Fruit fly (Drosophila melanogaster) whole organism, embryonic: ENCODE measurements around the gene CG46523.

Experiments used
- Abd-B ChIP-seq: fragments of 200-800 bp; sonication (Bioruptor generic); optimal IDR thresholded peaks from 2 replicates; lab custom pipeline; 2018; ENCODE audit warnings: missing biosample characterization, mild to moderate bottlenecking, missing genetic modification characterization, moderate library complexity
- Atf6 ChIP-seq: fragments of 200-800 bp; sonication (Bioruptor generic); IDR thresholded peaks from 2 replicates; pipeline ENCODE4 v1.3.6; 2022; ENCODE audit warnings: missing biosample characterization, missing genetic modification characterization
- Awh ChIP-seq: fragments of 200-800 bp; sonication (Bioruptor generic); IDR thresholded peaks from 2 replicates; pipeline ENCODE4, ENCODE4 v1.3.6; 2022; ENCODE audit warnings: missing biosample characterization, missing genetic modification characterization
- BEAF-32 ChIP-seq: fragments of 200-800 bp; sonication (Bioruptor generic); optimal IDR thresholded peaks from 3 replicates; lab custom pipeline; 2017; ENCODE audit warnings: missing biosample characterization, missing genetic modification characterization, mild to moderate bottlenecking, moderate library complexity, missing genetic modification reagents
- CG10565 ChIP-seq: fragments of 200-800 bp; sonication (Bioruptor generic); optimal IDR thresholded peaks from 3 replicates; lab custom pipeline; 2016; ENCODE audit warnings: missing biosample characterization, mild to moderate bottlenecking, missing genetic modification characterization
- CG10979 ChIP-seq: fragments of 200-800 bp; sonication (Bioruptor generic); optimal IDR thresholded peaks from 2 replicates; lab custom pipeline; 2018; ENCODE audit warnings: missing biosample characterization, mild to moderate bottlenecking, missing genetic modification characterization, moderate library complexity
- CG11093 ChIP-seq: fragments of 200-800 bp; sonication (Bioruptor generic); IDR thresholded peaks from 3 replicates; pipeline ENCODE4 v1.3.6; 2022; ENCODE audit warnings: missing biosample characterization, missing genetic modification characterization
- CG11247 ChIP-seq: fragments of 200-800 bp; sonication (Bioruptor generic); IDR thresholded peaks from 2 replicates; pipeline ENCODE4 v1.3.6; 2022; ENCODE audit warnings: missing biosample characterization, missing genetic modification characterization
- CG13424 ChIP-seq: fragments of 200-800 bp; sonication (Bioruptor generic); optimal IDR thresholded peaks from 2 replicates; lab custom pipeline; 2019; ENCODE audit warnings: missing biosample characterization, mild to moderate bottlenecking, missing genetic modification characterization, moderate library complexity
- CG14710 ChIP-seq: fragments of 200-800 bp; sonication (Bioruptor generic); optimal IDR thresholded peaks from 3 replicates; lab custom pipeline; 2019; ENCODE audit warnings: missing biosample characterization, mild to moderate bottlenecking, missing genetic modification characterization, moderate library complexity
- CG14860 ChIP-seq: fragments of 200-800 bp; sonication (Bioruptor generic); IDR thresholded peaks from 3 replicates; pipeline ENCODE4 v1.3.6; 2022; ENCODE audit warnings: missing biosample characterization, missing genetic modification characterization; ENCODE audit not compliant: partially characterized antibody
- CG1602 ChIP-seq: fragments of 200-800 bp; sonication (Bioruptor generic); optimal IDR thresholded peaks from 3 replicates; lab custom pipeline; 2016; ENCODE audit warnings: missing biosample characterization, missing genetic modification characterization
- CG18764 ChIP-seq: fragments of 200-800 bp; sonication (Bioruptor generic); optimal IDR thresholded peaks from 3 replicates; lab custom pipeline; 2016; ENCODE audit warnings: missing biosample characterization, missing genetic modification characterization
- CG2199 ChIP-seq: fragments of 200-800 bp; sonication (Bioruptor generic); IDR thresholded peaks from 3 replicates; pipeline ENCODE4 v1.3.6; 2022; ENCODE audit warnings: missing biosample characterization, missing genetic modification characterization
- CG3065 ChIP-seq: fragments of 200-800 bp; sonication (Bioruptor generic); optimal IDR thresholded peaks from 2 replicates; lab custom pipeline; 2016; ENCODE audit warnings: missing biosample characterization, missing genetic modification characterization
- CG3726 ChIP-seq: fragments of 200-800 bp; sonication (Bioruptor generic); IDR thresholded peaks from 3 replicates; pipeline ENCODE4, ENCODE4 v1.3.6; 2022; ENCODE audit warnings: missing biosample characterization, missing genetic modification characterization
- CG4424 ChIP-seq: fragments of 200-800 bp; sonication (Bioruptor generic); optimal IDR thresholded peaks from 3 replicates; lab custom pipeline; 2016; ENCODE audit warnings: missing biosample characterization, missing genetic modification characterization
- CG6765 ChIP-seq: fragments of 200-800 bp; sonication (Bioruptor generic); optimal IDR thresholded peaks from 3 replicates; lab custom pipeline; 2017; ENCODE audit warnings: missing biosample characterization, mild to moderate bottlenecking, missing genetic modification characterization
- CG8924 ChIP-seq: fragments of 200-800 bp; optimal IDR thresholded peaks from 3 replicates; lab custom pipeline; 2019; ENCODE audit warnings: missing biosample characterization, mild to moderate bottlenecking, missing genetic modification characterization, moderate library complexity
- CG9797 ChIP-seq: fragments of 200-800 bp; sonication (Bioruptor generic); optimal IDR thresholded peaks from 3 replicates; lab custom pipeline; 2018; ENCODE audit warnings: missing biosample characterization, mild to moderate bottlenecking, missing genetic modification characterization
- D ChIP-seq, 2 experiments: fragments of 200-800 bp in 1 of 2; fragments of >200 bp in 1 of 2; sonication (Bioruptor generic) in 1 of 2; optimal IDR thresholded peaks; 2 replicates in 1 of 2; 3 replicates in 1 of 2; lab custom pipeline; 2017; ENCODE audit warnings: mild to moderate bottlenecking in 1 of 2, missing biosample characterization in 1 of 2, missing genetic modification characterization in 1 of 2, missing genetic modification reagents in 1 of 2
- Dfd ChIP-seq, 2 experiments: fragments of >200 bp; optimal IDR thresholded peaks; 2 replicates each; lab custom pipeline; 2017; ENCODE audit warnings: missing biosample characterization in 2 of 2, missing genetic modification characterization in 2 of 2
- Gsc ChIP-seq: fragments of 200-800 bp; sonication (Bioruptor generic); IDR thresholded peaks from 2 replicates; pipeline ENCODE4 v1.3.6; 2022; ENCODE audit warnings: missing biosample characterization, missing genetic modification characterization
- Max ChIP-seq: fragments of 200-800 bp; sonication (Bioruptor generic); optimal IDR thresholded peaks from 2 replicates; lab custom pipeline; 2016; ENCODE audit warnings: missing biosample characterization, mild to moderate bottlenecking, missing genetic modification characterization
- Meics ChIP-seq: fragments of 200-800 bp; sonication (Bioruptor generic); optimal IDR thresholded peaks from 2 replicates; lab custom pipeline; 2017; ENCODE audit warnings: missing biosample characterization, mild to moderate bottlenecking, missing genetic modification characterization
- NK7.1 ChIP-seq: fragments of 200-800 bp; sonication (Bioruptor generic); optimal IDR thresholded peaks from 3 replicates; lab custom pipeline; 2016; ENCODE audit warnings: missing biosample characterization, missing genetic modification characterization
- Rx ChIP-seq: fragments of 200-800 bp; sonication (Bioruptor generic); IDR thresholded peaks from 2 replicates; pipeline ENCODE4 v1.3.6; 2022; ENCODE audit warnings: missing biosample characterization, missing genetic modification characterization
- amos ChIP-seq: fragments of 200-800 bp; sonication (Bioruptor generic); IDR thresholded peaks from 2 replicates; pipeline ENCODE4 v1.3.6; 2022; ENCODE audit warnings: missing biosample characterization, missing genetic modification characterization; ENCODE audit not compliant: partially characterized antibody
- ase ChIP-seq: fragments of 200-800 bp; sonication (Bioruptor generic); IDR thresholded peaks from 3 replicates; pipeline ENCODE4 v1.3.6; 2022; ENCODE audit warnings: missing biosample characterization, missing genetic modification characterization
- bowl ChIP-seq: fragments of 200-800 bp; sonication (Bioruptor generic); IDR thresholded peaks from 2 replicates; pipeline ENCODE4 v1.3.6; 2022; ENCODE audit warnings: missing biosample characterization, missing genetic modification characterization
- br ChIP-seq: fragments of >200 bp; optimal IDR thresholded peaks from 2 replicates; lab custom pipeline; 2017
- btn ChIP-seq: fragments of 200-800 bp; sonication (Bioruptor generic); optimal IDR thresholded peaks from 2 replicates; lab custom pipeline; 2016; ENCODE audit warnings: missing biosample characterization, missing genetic modification characterization
- cas ChIP-seq: fragments of 200-800 bp; sonication (Bioruptor generic); IDR thresholded peaks from 2 replicates; pipeline ENCODE4 v1.3.6; 2022; ENCODE audit warnings: missing biosample characterization, missing genetic modification characterization
- caup ChIP-seq: fragments of 200-800 bp; sonication (Bioruptor generic); optimal IDR thresholded peaks from 3 replicates; lab custom pipeline; 2017; ENCODE audit warnings: missing biosample characterization, mild to moderate bottlenecking, missing genetic modification characterization, moderate library complexity; ENCODE audit not compliant: severe bottlenecking
- crc ChIP-seq: fragments of 200-800 bp; sonication (Bioruptor generic); optimal IDR thresholded peaks from 2 replicates; lab custom pipeline; 2016; ENCODE audit warnings: missing biosample characterization, missing genetic modification characterization
- da ChIP-seq: fragments of 200-800 bp; sonication (Bioruptor generic); optimal IDR thresholded peaks from 2 replicates; lab custom pipeline; 2016; ENCODE audit warnings: missing biosample characterization, missing genetic modification characterization
- dmrt11E ChIP-seq: fragments of 200-800 bp; sonication (Bioruptor generic); optimal IDR thresholded peaks from 3 replicates; lab custom pipeline; 2018; ENCODE audit warnings: missing biosample characterization, mild to moderate bottlenecking, missing genetic modification characterization, moderate library complexity
- ewg ChIP-seq: fragments of 200-800 bp; sonication (Bioruptor generic); optimal IDR thresholded peaks from 3 replicates; lab custom pipeline; 2017; ENCODE audit warnings: mild to moderate bottlenecking, missing biosample characterization, missing genetic modification reagents, missing genetic modification characterization
- her ChIP-seq: fragments of 200-800 bp; sonication (Bioruptor generic); optimal IDR thresholded peaks from 2 replicates; lab custom pipeline; 2016; ENCODE audit warnings: missing biosample characterization, missing genetic modification characterization
- kah ChIP-seq: fragments of 200-800 bp; sonication (Bioruptor generic); optimal IDR thresholded peaks from 2 replicates; lab custom pipeline; 2018; ENCODE audit warnings: missing biosample characterization, mild to moderate bottlenecking, missing genetic modification characterization
- mirr ChIP-seq: fragments of 200-800 bp; sonication (Bioruptor generic); optimal IDR thresholded peaks from 3 replicates; lab custom pipeline; 2018; ENCODE audit warnings: missing biosample characterization, mild to moderate bottlenecking, missing genetic modification characterization
- otp ChIP-seq: fragments of 200-800 bp; sonication (Bioruptor generic); IDR thresholded peaks from 3 replicates; pipeline ENCODE4, ENCODE4 v1.3.6; 2022; ENCODE audit warnings: missing biosample characterization, missing genetic modification characterization
- psq ChIP-seq: fragments of 200-800 bp; sonication (Bioruptor generic); optimal IDR thresholded peaks from 2 replicates; lab custom pipeline; 2017; ENCODE audit warnings: missing biosample characterization, missing genetic modification characterization
- salm ChIP-seq: fragments of 200-800 bp; sonication (Bioruptor generic); optimal IDR thresholded peaks from 2 replicates; lab custom pipeline; 2018; ENCODE audit warnings: missing biosample characterization, mild to moderate bottlenecking, missing genetic modification characterization
- seq ChIP-seq: fragments of 200-800 bp; sonication (Bioruptor generic); IDR thresholded peaks from 2 replicates; pipeline ENCODE4 v1.3.6; 2022; ENCODE audit warnings: missing biosample characterization, missing genetic modification characterization
- tin ChIP-seq: fragments of 200-800 bp; sonication (Bioruptor generic); optimal IDR thresholded peaks from 3 replicates; lab custom pipeline; 2016; ENCODE audit warnings: missing biosample characterization, missing genetic modification characterization
- trem ChIP-seq: fragments of 200-800 bp; optimal IDR thresholded peaks from 3 replicates; lab custom pipeline; 2019; ENCODE audit warnings: missing biosample characterization, mild to moderate bottlenecking, missing genetic modification characterization, moderate library complexity
- z ChIP-seq: fragments of 200-800 bp; sonication (Bioruptor generic); IDR thresholded peaks from 3 replicates; pipeline ENCODE4 v1.3.6; 2022; ENCODE audit warnings: missing biosample characterization, missing genetic modification characterization
- zen ChIP-seq: fragments of 200-800 bp; sonication (Bioruptor generic); optimal IDR thresholded peaks from 3 replicates; lab custom pipeline; 2018; ENCODE audit warnings: missing biosample characterization, mild to moderate bottlenecking, missing genetic modification characterization, moderate library complexity
- zen2 ChIP-seq: fragments of 200-800 bp; sonication (Bioruptor generic); IDR thresholded peaks from 3 replicates; pipeline ENCODE4 v1.3.6; 2022; ENCODE audit warnings: missing biosample characterization, missing genetic modification characterization; ENCODE audit not compliant: partially characterized antibody
- zfh2 ChIP-seq: fragments of 200-800 bp; sonication (Bioruptor generic); optimal IDR thresholded peaks from 2 replicates; lab custom pipeline; 2016; ENCODE audit warnings: missing biosample characterization, missing genetic modification characterization

Gene CG46523

dm6 chr3L:1962964-1963363 lies 24.1 kb upstream of the CG46523 start, which contains the start of gene SCOT (continued):
- TF ChIP-seq Awh, result peak; percentile 82
- peak; percentile 65; the same call in 2 of the 3 replicates for TF ChIP-seq CG11093 (GFP tag; lab: Robert Waterston, UW)
- peak; percentile 74 for TF ChIP-seq CG8924
- TF ChIP-seq zfh2 (GFP tag; lab: Kevin White, UChicago), result peak; percentile 18
- no peak for TF ChIP-seq caup (GFP tag; lab: Kevin White, UChicago)
- no peak for TF ChIP-seq amos
- peak; percentile 45 for TF ChIP-seq salm
- peak; percentile 36 for TF ChIP-seq btn (GFP tag; lab: Kevin White, UChicago)
- peak; percentile 78 for TF ChIP-seq seq (GFP tag; lab: Robert Waterston, UW)
- TF ChIP-seq Gsc (GFP tag; lab: Robert Waterston, UW), result peak; percentile 45; the same call in 1 of the 2 replicates
- peak; percentile 48 for TF ChIP-seq Meics
- no peak for TF ChIP-seq D (optimal IDR thresholded peaks at IDR 0.05; lab: Kevin White, UChicago)
- no peak for TF ChIP-seq D (GFP tag; optimal IDR thresholded peaks at IDR 0.05; lab: Kevin White, UChicago)
- TF ChIP-seq Max (GFP tag; lab: Kevin White, UChicago), result no peak
- TF ChIP-seq CG6765 (GFP tag; lab: Kevin White, UChicago), result no peak
- peak; percentile 69 for TF ChIP-seq Rx (GFP tag; lab: Robert Waterston, UW)
- TF ChIP-seq tin (GFP tag; lab: Kevin White, UChicago), result peak; percentile 41
- TF ChIP-seq da, result peak; percentile 62
- no peak for TF ChIP-seq dmrt11E (tag; lab: Kevin White, UChicago)
- TF ChIP-seq CG10979, result no peak
- TF ChIP-seq cas (GFP tag; lab: Robert Waterston, UW), result no peak
- TF ChIP-seq ewg (GFP tag; lab: Kevin White, UChicago), result peak; percentile 45
- peak; percentile 3 for TF ChIP-seq NK7.1 (GFP tag; lab: Kevin White, UChicago)
- TF ChIP-seq crc, result peak; percentile 15
- TF ChIP-seq bowl (GFP tag; lab: Robert Waterston, UW), result peak; percentile 66
- TF ChIP-seq CG14710 (tag; lab: Kevin White, UChicago), result no peak
- no peak for TF ChIP-seq CG4424 (GFP tag; lab: Kevin White, UChicago)
- TF ChIP-seq zen2 (GFP tag; lab: Robert Waterston, UW), result no peak
- TF ChIP-seq trem (tag; lab: Kevin White, UChicago), result no peak
- peak; percentile 80 for TF ChIP-seq otp (GFP tag; lab: Robert Waterston, UW)
- TF ChIP-seq CG3726, result 0 out of 3 replicates have a peak, but pooled peaks have one; percentile 50
- TF ChIP-seq Abd-B, result peak; percentile 3
- TF ChIP-seq kah (GFP tag; lab: Kevin White, UChicago), result no peak
- TF ChIP-seq br (lab: Kevin White, UChicago), result no peak
- TF ChIP-seq CG14860 (GFP tag; lab: Robert Waterston, UW), result no peak
- TF ChIP-seq Dfd (GFP tag; optimal IDR thresholded peaks at IDR 0.05; lab: Kevin White, UChicago), result no peak
- TF ChIP-seq CG2199 (GFP tag; lab: Robert Waterston, UW), result no peak
- no peak for TF ChIP-seq her (GFP tag; lab: Kevin White, UChicago)
- TF ChIP-seq ase (GFP tag; lab: Robert Waterston, UW), result peak; percentile 78
- peak; percentile 63 for TF ChIP-seq CG1602 (GFP tag; lab: Kevin White, UChicago)
- peak; percentile 72; the same call in 1 of the 2 replicates for TF ChIP-seq Atf6
- peak; percentile 12 for TF ChIP-seq CG18764 (GFP tag; lab: Kevin White, UChicago)
- no peak for TF ChIP-seq zen
- no peak for TF ChIP-seq BEAF-32 (GFP tag; lab: Kevin White, UChicago)
- TF ChIP-seq mirr (GFP tag; lab: Kevin White, UChicago), result no peak
- peak; percentile 82 for TF ChIP-seq CG13424 (tag; lab: Kevin White, UChicago)
- peak; percentile 69 for TF ChIP-seq CG11247 (GFP tag; lab: Robert Waterston, UW)
- no peak for TF ChIP-seq CG3065 (GFP tag; lab: Kevin White, UChicago)
- TF ChIP-seq CG9797, result no peak
- TF ChIP-seq CG10565 (GFP tag; lab: Kevin White, UChicago), result no peak
- TF ChIP-seq psq (GFP tag; lab: Kevin White, UChicago), result no peak
- no peak for TF ChIP-seq z (GFP tag; lab: Robert Waterston, UW)
